Fruit fly (Drosophila melanogaster) whole organism, embryonic: ENCODE data around the gene CG44406.

ENCODE experiments used
- B-H1 ChIP-seq: fragments of 200-800 bp; sonication (Bioruptor generic); IDR thresholded peaks from 3 replicates; pipeline ENCODE4 v1.3.6; 2022; ENCODE audit warnings: missing biosample characterization, missing genetic modification characterization
- CG8089 ChIP-seq: fragments of 200-800 bp; sonication (Bioruptor generic); optimal IDR thresholded peaks from 3 replicates; lab custom pipeline; 2016; ENCODE audit warnings: missing biosample characterization, missing genetic modification characterization
- CG9797 ChIP-seq: fragments of 200-800 bp; sonication (Bioruptor generic); optimal IDR thresholded peaks from 3 replicates; lab custom pipeline; 2018; ENCODE audit warnings: missing biosample characterization, mild to moderate bottlenecking, missing genetic modification characterization
- Xbp1 ChIP-seq: fragments of 200-800 bp; sonication (Bioruptor generic); optimal IDR thresholded peaks from 3 replicates; lab custom pipeline; 2016; ENCODE audit warnings: missing biosample characterization, mild to moderate bottlenecking, missing genetic modification characterization
- cad ChIP-seq: fragments of >200 bp; optimal IDR thresholded peaks from 2 replicates; lab custom pipeline; 2017; ENCODE audit warnings: missing biosample characterization, missing genetic modification characterization
- chinmo ChIP-seq: fragments of 200-800 bp; sonication (Bioruptor generic); IDR thresholded peaks from 4 replicates; pipeline ENCODE4 v1.3.6; 2022; ENCODE audit warnings: missing biosample characterization, missing genetic modification characterization; ENCODE audit not compliant: partially characterized antibody
- h ChIP-seq: fragments of >200 bp; optimal IDR thresholded peaks from 2 replicates; lab custom pipeline; 2017
- tin ChIP-seq: fragments of 200-800 bp; sonication (Bioruptor generic); optimal IDR thresholded peaks from 3 replicates; lab custom pipeline; 2016; ENCODE audit warnings: missing biosample characterization, missing genetic modification characterization
- usp ChIP-seq: fragments of >200 bp; optimal IDR thresholded peaks from 2 replicates; lab custom pipeline; 2017; ENCODE audit warnings: missing biosample characterization, missing genetic modification characterization

DNA sequence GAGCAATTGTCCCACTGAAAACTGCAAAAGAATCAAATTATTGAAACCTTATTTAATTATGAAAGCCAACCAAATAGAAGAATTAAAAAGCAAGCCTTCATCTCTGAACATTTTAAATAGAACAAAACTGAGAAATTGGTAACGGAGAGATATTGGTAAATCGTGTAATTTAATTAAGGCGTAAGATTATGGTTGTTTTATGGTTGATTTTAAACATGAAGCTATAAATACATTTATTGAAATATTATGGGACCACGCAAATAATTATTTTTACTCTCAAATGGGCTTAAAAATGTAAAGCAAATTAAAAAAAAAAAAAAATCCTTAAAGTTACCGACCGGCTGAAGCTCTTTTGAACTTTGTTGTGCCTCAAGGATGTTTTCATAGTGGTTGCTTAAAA, at the start of gene CG44406:
- TF ChIP-seq chinmo (GFP tag; lab: Robert Waterston, UW) (no peak), B-H1 (GFP tag; lab: Robert Waterston, UW) (no peak), h (lab: Kevin White, UChicago) (no peak), tin (no peak), cad (GFP tag; lab: Kevin White, UChicago) (no peak), CG9797 (GFP tag; lab: Kevin White, UChicago) (no peak), CG8089 (GFP tag; lab: Kevin White, UChicago) (no peak), usp (GFP tag; lab: Kevin White, UChicago) (no peak), Xbp1 (no peak)
